Fruit fly (Drosophila melanogaster): ENCODE measurements around the gene BTBD9.
A peak's percentile ranks its signal among the peaks of the same experiment; 100 is the strongest.

- TF ChIP-seq psq (optimal IDR thresholded peaks at IDR 0.05) = no peak
- peak in 1 of 2 experiments; percentile 59 for TF ChIP-seq EcR (GFP tag; optimal IDR thresholded peaks at IDR 0.05)
- no peak for TF ChIP-seq pan (optimal IDR thresholded peaks at IDR 0.05)
- TF ChIP-seq CG8478 (optimal IDR thresholded peaks at IDR 0.05) = no peak
Measured at dm6 chrX:10741754-10742577, 26.4 kb upstream of the BTBD9 start.

Measured in whole organism.